Fruit fly (Drosophila melanogaster) whole organism, wandering third instar larva: Measurements from ENCODE around the gene jim.

Source experiments
- Abd-B ChIP-seq: fragments of >200 bp; optimal IDR thresholded peaks from 2 replicates; lab custom pipeline; 2017; ENCODE audit warnings: missing biosample characterization, missing genetic modification characterization
- CG32264 ChIP-seq: fragments of 200-800 bp; sonication (Bioruptor generic); optimal IDR thresholded peaks from 2 replicates; lab custom pipeline; 2016; ENCODE audit warnings: missing biosample characterization, missing genetic modification characterization
- CG9705 ChIP-seq: fragments of 200-800 bp; sonication (Bioruptor generic); optimal IDR thresholded peaks from 2 replicates; lab custom pipeline; 2018; ENCODE audit warnings: missing biosample characterization, mild to moderate bottlenecking, missing genetic modification characterization
- CrebA ChIP-seq: fragments of 200-800 bp; sonication (Bioruptor generic); optimal IDR thresholded peaks from 2 replicates; lab custom pipeline; 2016; ENCODE audit warnings: missing biosample characterization, mild to moderate bottlenecking, missing genetic modification characterization, borderline replicate concordance
- Dfd ChIP-seq: fragments of >200 bp; optimal IDR thresholded peaks from 2 replicates; lab custom pipeline; 2017; ENCODE audit warnings: missing biosample characterization, missing genetic modification characterization
- Dif ChIP-seq: fragments of 200-275, 200-300 bp; sonication (Bioruptor generic); optimal IDR thresholded peaks from 2 replicates; lab custom pipeline; 2018; ENCODE audit warnings: missing biosample characterization, missing genetic modification characterization; ENCODE audit not compliant: partially characterized antibody
- GATAd ChIP-seq: sonication (Bioruptor generic); optimal IDR thresholded peaks from 2 replicates; lab custom pipeline; 2016; ENCODE audit warnings: missing biosample characterization, missing genetic modification characterization
- HLH106 ChIP-seq: fragments of 200-800 bp; optimal IDR thresholded peaks from 3 replicates; lab custom pipeline; 2019; ENCODE audit warnings: missing biosample characterization, mild to moderate bottlenecking, missing genetic modification characterization, moderate library complexity
- Hr78 ChIP-seq: fragments of >200 bp; optimal IDR thresholded peaks from 2 replicates; lab custom pipeline; 2017; ENCODE audit warnings: missing biosample characterization, missing genetic modification characterization
- Hr83 ChIP-seq: fragments of 200-300 bp; sonication (Bioruptor generic); optimal IDR thresholded peaks from 2 replicates; lab custom pipeline; 2016; ENCODE audit warnings: missing biosample characterization, mild to moderate bottlenecking, missing genetic modification characterization, moderate library complexity; ENCODE audit not compliant: poor library complexity, severe bottlenecking
- Jra ChIP-seq: sonication (Bioruptor generic); optimal IDR thresholded peaks from 2 replicates; lab custom pipeline; 2016; ENCODE audit warnings: missing biosample characterization, missing genetic modification characterization
- Mio ChIP-seq: sonication (Bioruptor generic); optimal IDR thresholded peaks from 2 replicates; lab custom pipeline; 2016; ENCODE audit warnings: missing biosample characterization, missing genetic modification characterization
- Myc ChIP-seq: fragments of >200 bp; optimal IDR thresholded peaks from 2 replicates; lab custom pipeline; 2017
- OdsH ChIP-seq: fragments of 200-800 bp; sonication (Bioruptor generic); optimal IDR thresholded peaks from 2 replicates; lab custom pipeline; 2016; ENCODE audit warnings: missing biosample characterization, mild to moderate bottlenecking, missing genetic modification characterization
- Rel ChIP-seq, 2 experiments: fragments of 200-800 bp; sonication (Bioruptor generic) in 1 of 2; optimal IDR thresholded peaks; 2 replicates in 1 of 2; 3 replicates in 1 of 2; lab custom pipeline; 2016 to 2019; ENCODE audit warnings: mild to moderate bottlenecking in 2 of 2, missing biosample characterization in 2 of 2, missing genetic modification characterization in 2 of 2, moderate library complexity in 1 of 2
- Sp1 ChIP-seq: fragments of 200-800 bp; sonication (Bioruptor generic); optimal IDR thresholded peaks from 3 replicates; lab custom pipeline; 2019; ENCODE audit warnings: missing biosample characterization, mild to moderate bottlenecking, missing genetic modification characterization, moderate library complexity
- Vsx2 ChIP-seq: fragments of 200-300, 225-300 bp; sonication (Bioruptor generic); optimal IDR thresholded peaks from 2 replicates; lab custom pipeline; 2018; ENCODE audit warnings: missing biosample characterization, missing genetic modification characterization; ENCODE audit not compliant: partially characterized antibody
- br ChIP-seq: fragments of 200-800 bp; sonication (Bioruptor generic); optimal IDR thresholded peaks from 2 replicates; lab custom pipeline; 2016; ENCODE audit warnings: missing biosample characterization, missing genetic modification characterization
- brk ChIP-seq: fragments of 200-800 bp; sonication (Bioruptor generic); optimal IDR thresholded peaks from 2 replicates; lab custom pipeline; 2016; ENCODE audit warnings: missing biosample characterization, mild to moderate bottlenecking, missing genetic modification characterization
- dl ChIP-seq, 2 experiments: fragments of 175-275, 200-275 bp in 1 of 2; fragments of 200-275 bp in 1 of 2; sonication (Bioruptor generic); optimal IDR thresholded peaks; lab custom pipeline; 2018; ENCODE audit warnings: mild to moderate bottlenecking in 2 of 2, missing biosample characterization in 2 of 2, missing genetic modification characterization in 2 of 2, moderate library complexity in 2 of 2; ENCODE audit not compliant: partially characterized antibody in 2 of 2, insufficient read depth in 1 of 2
- dmrt93B ChIP-seq: fragments of 200-800 bp; sonication (Bioruptor generic); optimal IDR thresholded peaks from 2 replicates; lab custom pipeline; 2018; ENCODE audit warnings: missing biosample characterization, mild to moderate bottlenecking, missing genetic modification characterization
- dsf ChIP-seq: sonication (Bioruptor generic); optimal IDR thresholded peaks from 2 replicates; lab custom pipeline; 2016; ENCODE audit warnings: missing biosample characterization, missing genetic modification characterization, borderline replicate concordance
- ey ChIP-seq: fragments of 200-800 bp; sonication (Bioruptor generic); optimal IDR thresholded peaks from 2 replicates; lab custom pipeline; 2016; ENCODE audit warnings: missing biosample characterization, missing genetic modification characterization
- foxo ChIP-seq, 2 experiments: fragments of 200-800 bp; sonication (Bioruptor generic); optimal IDR thresholded peaks; 2 replicates in 1 of 2; 3 replicates in 1 of 2; lab custom pipeline; 2016 to 2017; ENCODE audit warnings: missing biosample characterization in 2 of 2, missing genetic modification characterization in 2 of 2
- fru ChIP-seq: fragments of 200-800 bp; sonication (Bioruptor generic); optimal IDR thresholded peaks from 3 replicates; lab custom pipeline; 2016; ENCODE audit warnings: missing biosample characterization, mild to moderate bottlenecking, missing genetic modification characterization
- h ChIP-seq: fragments of 200-800 bp; sonication (Bioruptor generic); optimal IDR thresholded peaks from 3 replicates; lab custom pipeline; 2016; ENCODE audit warnings: missing biosample characterization, mild to moderate bottlenecking, missing genetic modification characterization
- lola ChIP-seq: fragments of >200 bp; optimal IDR thresholded peaks from 2 replicates; lab custom pipeline; 2017; ENCODE audit warnings: missing biosample characterization, missing genetic modification characterization
- pan ChIP-seq: fragments of >200 bp; optimal IDR thresholded peaks from 2 replicates; lab custom pipeline; 2017
- psq ChIP-seq: fragments of 200-800 bp; sonication (Bioruptor generic); optimal IDR thresholded peaks from 3 replicates; lab custom pipeline; 2017; ENCODE audit warnings: missing biosample characterization, mild to moderate bottlenecking, missing genetic modification characterization, moderate library complexity
- rgr ChIP-seq: fragments of 200-800 bp; sonication (Bioruptor generic); optimal IDR thresholded peaks from 3 replicates; lab custom pipeline; 2016; ENCODE audit warnings: missing biosample characterization, mild to moderate bottlenecking, missing genetic modification characterization
- sage ChIP-seq: fragments of 200-800 bp; sonication (Bioruptor generic); optimal IDR thresholded peaks from 2 replicates; lab custom pipeline; 2016; ENCODE audit warnings: missing biosample characterization, mild to moderate bottlenecking, missing genetic modification characterization
- sv ChIP-seq: fragments of 200-800 bp; sonication (Bioruptor generic); optimal IDR thresholded peaks from 3 replicates; lab custom pipeline; 2016; ENCODE audit warnings: missing biosample characterization, missing genetic modification characterization
- tai ChIP-seq: sonication (Bioruptor generic); optimal IDR thresholded peaks from 2 replicates; lab custom pipeline; 2016; ENCODE audit warnings: missing biosample characterization, missing genetic modification characterization
- usp ChIP-seq: fragments of >200 bp; optimal IDR thresholded peaks from 2 replicates; lab custom pipeline; 2017; ENCODE audit warnings: missing biosample characterization, missing genetic modification characterization
- woc ChIP-seq: sonication (Bioruptor generic); optimal IDR thresholded peaks from 2 replicates; lab custom pipeline; 2016; ENCODE audit warnings: missing biosample characterization, mild to moderate bottlenecking, missing genetic modification characterization

Gene jim

dm6 chr3L:22774479-22774878 is 60.5 kb downstream of the jim start:
- TF ChIP-seq Jra (GFP tag; lab: Kevin White, UChicago), result no peak
- no peak for TF ChIP-seq GATAd (GFP tag; lab: Kevin White, UChicago)
- no peak for TF ChIP-seq Rel (GFP tag; optimal IDR thresholded peaks at IDR 0.05; lab: Kevin White, UChicago)
- peak; percentile 93 for TF ChIP-seq Rel (tag; optimal IDR thresholded peaks at IDR 0.05; lab: Kevin White, UChicago)
- TF ChIP-seq Hr83, result peak; percentile 11
- no peak for TF ChIP-seq Sp1 (GFP tag; lab: Kevin White, UChicago)
- no peak for TF ChIP-seq Hr78 (GFP tag; lab: Kevin White, UChicago)
- peak; percentile 14 for TF ChIP-seq ey
- peak; percentile 11 for TF ChIP-seq h (GFP tag; lab: Kevin White, UChicago)
- TF ChIP-seq OdsH (GFP tag; lab: Kevin White, UChicago), result peak; percentile 45

dm6 chr3L:22773383-22773873 is 61.6 kb downstream of the jim start:
- TF ChIP-seq fru (GFP tag; lab: Kevin White, UChicago) (peak; percentile 17), Dif (GFP tag; lab: Kevin White, UChicago) (peak; percentile 15), Rel (GFP tag; optimal IDR thresholded peaks at IDR 0.05; lab: Kevin White, UChicago) (no peak), Rel (tag; optimal IDR thresholded peaks at IDR 0.05; lab: Kevin White, UChicago) (peak; percentile 47), psq (GFP tag; lab: Kevin White, UChicago) (no peak), lola (GFP tag; lab: Kevin White, UChicago) (no peak), Dfd (no peak), OdsH (GFP tag; lab: Kevin White, UChicago) (no peak), h (GFP tag; lab: Kevin White, UChicago) (peak; percentile 86), dl (GFP tag; optimal IDR thresholded peaks at IDR 0.05; lab: Kevin White, UChicago; ENCODE audit: insufficient read depth in 1 of 2, partially characterized antibody in 2 of 2) (no peak), woc (no peak), Hr78 (GFP tag; lab: Kevin White, UChicago) (no peak), CG32264 (GFP tag; lab: Kevin White, UChicago) (no peak), br (GFP tag; lab: Kevin White, UChicago) (no peak), Sp1 (GFP tag; lab: Kevin White, UChicago) (no peak), Myc (lab: Kevin White, UChicago) (peak; percentile 14), Vsx2 (GFP tag; lab: Kevin White, UChicago) (no peak), Mio (GFP tag; lab: Kevin White, UChicago) (no peak), brk (GFP tag; lab: Kevin White, UChicago) (no peak), GATAd (GFP tag; lab: Kevin White, UChicago) (no peak), CrebA (GFP tag; lab: Kevin White, UChicago) (peak; percentile 68), HLH106 (peak; percentile 9), sv (GFP tag; lab: Kevin White, UChicago) (no peak), rgr (no peak), dmrt93B (no peak), dsf (GFP tag; lab: Kevin White, UChicago) (no peak), sage (GFP tag; lab: Kevin White, UChicago) (no peak), Hr83 (no peak), ey (no peak), pan (lab: Kevin White, UChicago) (no peak), tai (GFP tag; lab: Kevin White, UChicago) (no peak), Jra (GFP tag; lab: Kevin White, UChicago) (peak; percentile 23), usp (GFP tag; lab: Kevin White, UChicago) (no peak)

DNA sequence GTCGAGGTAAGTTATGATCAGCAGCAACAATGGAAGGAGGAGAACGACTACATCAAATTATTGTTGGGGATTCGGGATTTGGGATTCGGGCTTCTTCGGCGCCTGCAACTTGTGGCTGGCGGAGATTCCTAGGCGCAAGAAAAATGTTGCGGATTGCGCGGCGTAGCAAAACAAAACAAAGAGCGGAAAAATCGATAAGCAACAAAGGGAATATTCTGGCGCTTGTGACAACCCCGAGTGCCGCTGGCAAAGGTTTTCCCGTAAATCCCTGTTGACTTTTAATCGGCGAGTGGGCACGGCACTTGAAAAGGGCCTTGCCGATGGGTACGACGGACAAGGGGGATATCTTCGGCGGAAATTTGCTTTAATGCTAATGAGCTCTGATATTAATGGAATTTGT is 85.0 kb downstream of the jim start:
- TF ChIP-seq woc (no peak), usp (GFP tag; lab: Kevin White, UChicago) (no peak), Mio (GFP tag; lab: Kevin White, UChicago) (no peak), fru (GFP tag; lab: Kevin White, UChicago) (no peak), OdsH (GFP tag; lab: Kevin White, UChicago) (no peak), Jra (GFP tag; lab: Kevin White, UChicago) (no peak), CG9705 (no peak), CrebA (GFP tag; lab: Kevin White, UChicago) (no peak), dsf (GFP tag; lab: Kevin White, UChicago) (no peak), HLH106 (no peak), sage (GFP tag; lab: Kevin White, UChicago) (no peak), Abd-B (GFP tag; lab: Kevin White, UChicago) (no peak), foxo (GFP tag; optimal IDR thresholded peaks at IDR 0.05; lab: Kevin White, UChicago) (no peak), dl (GFP tag; optimal IDR thresholded peaks at IDR 0.05; lab: Kevin White, UChicago; ENCODE audit: insufficient read depth in 1 of 2, partially characterized antibody in 2 of 2) (no peak)
